Fruit fly (Drosophila melanogaster): ENCODE data around the gene CG13014.

dm6 chrX:16553542-16554182, 34.0 kb upstream of the CG13014 start, which contains the start of gene Arp2:
- TF ChIP-seq Opbp (GFP tag; IDR thresholded peaks at IDR 0.05; ENCODE audit: partially characterized antibody) = peak; percentile 70; the same call in 2 of the 3 replicates
- no peak for TF ChIP-seq CG12942 (GFP tag; optimal IDR thresholded peaks at IDR 0.05)
- TF ChIP-seq CG7839 (tag; optimal IDR thresholded peaks at IDR 0.05) = no peak
- no peak for TF ChIP-seq CG8089 (GFP tag; optimal IDR thresholded peaks at IDR 0.05)
- TF ChIP-seq CG31365 (tag; optimal IDR thresholded peaks at IDR 0.05) = no peak
- TF ChIP-seq CG3407 (GFP tag; optimal IDR thresholded peaks at IDR 0.05) = no peak
- TF ChIP-seq CG4282 (GFP tag; optimal IDR thresholded peaks at IDR 0.05) = no peak

Measured in whole organism, embryonic.